Worm (Caenorhabditis elegans): Measurements from ENCODE around the gene Y57G7A.11.
A peak's percentile ranks its signal among the peaks of the same experiment; 100 is the strongest.

The Y57G7A.11 gene

DNA sequence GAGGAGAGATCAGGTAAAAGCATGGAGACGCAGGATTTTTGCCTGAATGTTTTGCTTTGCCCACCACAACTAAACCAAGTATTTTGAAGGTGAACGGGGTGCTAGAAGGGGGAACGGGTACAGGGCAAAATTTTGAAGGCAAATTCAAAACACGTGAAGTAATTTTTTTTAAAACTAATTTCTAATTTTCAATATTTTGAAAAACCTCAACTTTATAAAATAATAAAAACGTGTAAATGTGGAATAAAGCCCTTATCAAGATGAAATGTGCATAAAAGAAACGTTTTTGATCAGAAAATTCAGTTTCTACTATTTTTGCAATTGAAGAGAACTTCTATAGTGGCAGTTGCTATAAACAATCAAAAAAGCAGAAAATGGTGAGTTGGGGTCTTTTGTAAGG is 21.0 kb downstream of the Y57G7A.11 start, which contains the start of gene clec-119:
TSS of gene clec-119 (plus strand) at position 301 of the 400 bp plus-strand sequence.
- TF ChIP-seq hrde-1 (tag; optimal IDR thresholded peaks at IDR 0.05; ENCODE audit: borderline replicate concordance) (no peak), F52B5.7 (tag; optimal IDR thresholded peaks at IDR 0.05) (no peak), B0336.3 (GFP tag; IDR thresholded peaks at IDR 0.05) (no peak), C06A6.2 (GFP tag; conservative IDR thresholded peaks at IDR 0.05) (no peak), dox-1 (GFP tag; IDR thresholded peaks at IDR 0.05) (no peak), repo-1 (tag; optimal IDR thresholded peaks at IDR 0.05) (no peak)

ce11 chrII:1252259-1252658 is 24.4 kb downstream of the Y57G7A.11 start, which contains the start of gene lin-42:
TSS of gene lin-42 (minus strand) at chrII:1252359.
- TF ChIP-seq cebp-1 (GFP tag; IDR thresholded peaks at IDR 0.05) (no peak), cebp-1 (tag; optimal IDR thresholded peaks at IDR 0.05) (no peak), egl-18 (GFP tag; IDR thresholded peaks at IDR 0.05) (no peak), tlf-1 (GFP tag; optimal IDR thresholded peaks at IDR 0.05) (no peak), hlh-12 (tag; optimal IDR thresholded peaks at IDR 0.05) (no peak), dpl-1 (GFP tag; optimal IDR thresholded peaks at IDR 0.05) (no peak), him-1 (tag; optimal IDR thresholded peaks at IDR 0.05) (no peak), Y53G8AR.9 (GFP tag; conservative IDR thresholded peaks at IDR 0.05) (no peak), fkh-3 (tag; optimal IDR thresholded peaks at IDR 0.05) (no peak), unc-62 (GFP tag; optimal IDR thresholded peaks at IDR 0.05) (no peak), attf-5 (GFP tag; optimal IDR thresholded peaks at IDR 0.05) (no peak), lin-54 (GFP tag; optimal IDR thresholded peaks at IDR 0.05) (no peak), madf-6 (GFP tag; IDR thresholded peaks at IDR 0.05) (no peak)

- TF ChIP-seq F57A8.1 (GFP tag; optimal IDR thresholded peaks at IDR 0.05): no peak
- no peak for TF ChIP-seq ceh-58 (GFP tag; IDR thresholded peaks at IDR 0.05)
- no peak for TF ChIP-seq T26A5.8 (tag; optimal IDR thresholded peaks at IDR 0.05)
- TF ChIP-seq egrh-3 (GFP tag; IDR thresholded peaks at IDR 0.05): peak; percentile 94
- no peak for TF ChIP-seq F23B12.7 (tag; optimal IDR thresholded peaks at IDR 0.05; ENCODE audit: insufficient read depth)
- TF ChIP-seq dox-1 (GFP tag; IDR thresholded peaks at IDR 0.05): peak; percentile 85
- no peak for TF ChIP-seq aptf-3 (GFP tag; IDR thresholded peaks at IDR 0.05)
- no peak for TF ChIP-seq nhr-27 (tag; optimal IDR thresholded peaks at IDR 0.05)
- TF ChIP-seq K12H6.12 (tag; optimal IDR thresholded peaks at IDR 0.05): peak; percentile 60
- peak; percentile 69 for TF ChIP-seq ztf-26 (tag; optimal IDR thresholded peaks at IDR 0.05)
- TF ChIP-seq ceh-27 (GFP tag; optimal IDR thresholded peaks at IDR 0.05): peak; percentile 71
- TF ChIP-seq madf-10 (tag; optimal IDR thresholded peaks at IDR 0.05): peak; percentile 38
- TF ChIP-seq hlh-12 (tag; optimal IDR thresholded peaks at IDR 0.05): no peak
- TF ChIP-seq hmg-1.2 (GFP tag; IDR thresholded peaks at IDR 0.05): peak; percentile 76
- no peak for TF ChIP-seq Y53G8AR.9 (GFP tag; conservative IDR thresholded peaks at IDR 0.05)
- peak; percentile 83 for TF ChIP-seq nhr-80 (tag; optimal IDR thresholded peaks at IDR 0.05)
- TF ChIP-seq ztf-22 (GFP tag; optimal IDR thresholded peaks at IDR 0.05): no peak
- TF ChIP-seq lin-26 (GFP tag; IDR thresholded peaks at IDR 0.05): peak; percentile 52; the same call in 1 of the 2 replicates
- TF ChIP-seq K11D2.4 (GFP tag; IDR thresholded peaks at IDR 0.05): peak; percentile 53; the same call in 1 of the 2 replicates
- peak; percentile 71 for TF ChIP-seq mcd-1 (GFP tag; IDR thresholded peaks at IDR 0.05)
- peak; percentile 28 for TF ChIP-seq F52B5.7 (tag; optimal IDR thresholded peaks at IDR 0.05)
- peak; percentile 39; the same call in 1 of the 2 replicates for TF ChIP-seq ekl-4 (GFP tag; IDR thresholded peaks at IDR 0.05)
- TF ChIP-seq ztf-18 (tag; optimal IDR thresholded peaks at IDR 0.05): peak; percentile 32
- no peak for TF ChIP-seq attf-6 (GFP tag; IDR thresholded peaks at IDR 0.05)
- no peak for TF ChIP-seq ZK185.1 (tag; optimal IDR thresholded peaks at IDR 0.05; ENCODE audit: poor library complexity, severe bottlenecking)
- TF ChIP-seq egl-44 (GFP tag; IDR thresholded peaks at IDR 0.05): 0 out of 2 replicates have a peak, but pooled peaks have one; percentile 23
- no peak for TF ChIP-seq lsy-27 (tag; optimal IDR thresholded peaks at IDR 0.05; ENCODE audit: borderline replicate concordance, insufficient read depth)
- TF ChIP-seq egl-18 (GFP tag; IDR thresholded peaks at IDR 0.05): 0 out of 2 replicates have a peak, but pooled peaks have one; percentile 39
- TF ChIP-seq tbp1 (GFP tag; optimal IDR thresholded peaks at IDR 0.05): peak; percentile 28
- TF ChIP-seq Y56A3A.18 (GFP tag; IDR thresholded peaks at IDR 0.05): 0 out of 2 replicates have a peak, but pooled peaks have one; percentile 58
- no peak for TF ChIP-seq lin-35 (GFP tag; optimal IDR thresholded peaks at IDR 0.05)
- peak; percentile 54 for TF ChIP-seq attf-5 (GFP tag; optimal IDR thresholded peaks at IDR 0.05)
Measured at ce11 chrII:1246855-1247259, 29.8 kb downstream of the Y57G7A.11 start.

All from whole organism, young adult.